Fruit fly (Drosophila melanogaster) Kc167 (cell line): ENCODE measurements around the gene SrpRalpha.

ENCODE experiments used
- Sin3A ChIP-seq: fragments of >200 bp; optimal IDR thresholded peaks from 2 replicates; lab custom pipeline; 2018; ENCODE audit warnings: missing external identifiers
- insv ChIP-seq: fragments of >200 bp; optimal IDR thresholded peaks from 3 replicates; lab custom pipeline; 2018; ENCODE audit warnings: missing external identifiers
- psq ChIP-seq: fragments of >200 bp; optimal IDR thresholded peaks from 2 replicates; lab custom pipeline; 2017; ENCODE audit warnings: missing external identifiers
- ttk ChIP-seq: sonication (Bioruptor generic); optimal IDR thresholded peaks from 2 replicates; lab custom pipeline; 2017; ENCODE audit warnings: missing external identifiers

DNA sequence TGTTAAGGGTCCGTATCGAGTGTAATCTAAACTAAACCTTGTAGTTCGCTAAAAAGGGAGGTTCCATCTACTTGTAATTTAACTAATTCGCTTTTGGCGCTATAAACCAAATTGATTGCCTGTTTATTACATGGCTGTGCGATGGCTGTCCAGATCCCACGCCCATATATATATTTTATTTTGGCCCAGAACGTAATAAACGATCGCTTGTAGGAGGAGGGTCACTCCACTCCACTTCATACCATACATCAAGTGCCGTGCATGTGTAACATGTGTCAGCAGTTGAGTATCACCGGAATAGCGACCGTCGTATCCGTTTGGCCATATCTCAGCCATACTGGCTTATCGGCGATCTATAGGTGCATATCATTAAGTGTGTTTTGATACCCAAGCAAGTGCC lies 33.6 kb downstream of the SrpRalpha start:
- no peak for TF ChIP-seq Sin3A (lab: Kevin White, UChicago)
- TF ChIP-seq insv (lab: Kevin White, UChicago), result no peak
- no peak for TF ChIP-seq psq (lab: Kevin White, UChicago)
- no peak for TF ChIP-seq ttk (lab: Kevin White, UChicago)
